Worm (Caenorhabditis elegans) whole organism, L3 larva: ENCODE data around the gene T24C2.5.

Experiments
- ama-1 ChIP-seq: fragments of 150-350 bp; optimal IDR thresholded peaks from 2 replicates; lab custom pipeline; 2018
- daf-12 ChIP-seq: fragments of 150-350 bp; optimal IDR thresholded peaks from 2 replicates; lab custom pipeline; 2014; ENCODE audit warnings: missing biosample characterization, missing genetic modification reagents, missing genetic modification characterization
- eor-1 ChIP-seq, 2 experiments: fragments of 150-350 bp; optimal IDR thresholded peaks; 2 replicates each; lab custom pipeline; 2014 to 2018; ENCODE audit warnings: missing biosample characterization in 2 of 2, missing genetic modification characterization in 2 of 2
- nhr-28 ChIP-seq: fragments of 150-350 bp; optimal IDR thresholded peaks from 2 replicates; lab custom pipeline; 2014; ENCODE audit warnings: missing biosample characterization, missing genetic modification characterization
- nhr-76 ChIP-seq: fragments of 150-350 bp; sonication (generic microtip); optimal IDR thresholded peaks from 5 replicates; lab custom pipeline; 2014; ENCODE audit warnings: missing biosample characterization, missing genetic modification characterization
- nhr-77 ChIP-seq: fragments of 150-350 bp; optimal IDR thresholded peaks from 2 replicates; lab custom pipeline; 2014; ENCODE audit warnings: missing biosample characterization, missing genetic modification characterization
- pha-4 ChIP-seq: fragments of 150-350 bp; optimal IDR thresholded peaks from 2 replicates; lab custom pipeline; 2014; ENCODE audit warnings: missing biosample characterization, missing genetic modification reagents, missing genetic modification characterization
- snpc-4 ChIP-seq: fragments of 150-350 bp; optimal IDR thresholded peaks from 2 replicates; lab custom pipeline; 2014; ENCODE audit warnings: missing biosample characterization, missing genetic modification characterization
- unc-62 ChIP-seq: fragments of 150-350 bp; sonication (generic microtip); optimal IDR thresholded peaks from 4 replicates; lab custom pipeline; 2014; ENCODE audit warnings: missing biosample characterization, missing genetic modification reagents, missing genetic modification characterization
- zag-1 ChIP-seq: fragments of 150-350 bp; optimal IDR thresholded peaks from 2 replicates; lab custom pipeline; 2014; ENCODE audit warnings: missing biosample characterization, missing genetic modification characterization

DNA sequence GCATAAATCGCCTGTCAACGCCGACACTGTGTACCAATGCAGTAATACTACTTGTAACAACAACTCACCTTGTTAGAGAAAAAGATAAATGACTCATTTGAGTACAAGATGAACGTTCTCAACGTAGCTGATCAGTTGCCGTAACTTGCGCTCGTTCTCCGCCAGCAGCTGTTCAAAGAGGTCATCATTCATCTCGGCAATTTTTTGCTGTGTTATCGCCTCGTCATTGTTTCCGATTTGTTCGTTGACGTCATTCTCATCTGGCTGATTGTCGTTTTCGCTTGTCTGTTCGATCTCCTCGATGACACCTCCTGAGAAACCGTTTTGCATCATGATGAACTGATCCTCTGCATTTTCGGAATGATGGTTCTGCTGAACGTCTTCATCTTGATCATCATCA lies 30.9 kb upstream of the T24C2.5 start:
- TF ChIP-seq nhr-76 (tag; lab: Kevin White, UChicago) (no peak), nhr-28 (tag; lab: Kevin White, UChicago) (no peak), zag-1 (tag; lab: Kevin White, UChicago) (no peak), unc-62 (GFP tag; lab: Kevin White, UChicago) (no peak), ama-1 (lab: Kevin White, UChicago) (no peak), daf-12 (tag; lab: Kevin White, UChicago) (no peak), pha-4 (tag; lab: Kevin White, UChicago) (no peak), eor-1 (tag; optimal IDR thresholded peaks at IDR 0.05; lab: Kevin White, UChicago) (no peak), snpc-4 (no peak), nhr-77 (no peak)
